Worm (Caenorhabditis elegans): ENCODE results near the gene attf-3.

DNA sequence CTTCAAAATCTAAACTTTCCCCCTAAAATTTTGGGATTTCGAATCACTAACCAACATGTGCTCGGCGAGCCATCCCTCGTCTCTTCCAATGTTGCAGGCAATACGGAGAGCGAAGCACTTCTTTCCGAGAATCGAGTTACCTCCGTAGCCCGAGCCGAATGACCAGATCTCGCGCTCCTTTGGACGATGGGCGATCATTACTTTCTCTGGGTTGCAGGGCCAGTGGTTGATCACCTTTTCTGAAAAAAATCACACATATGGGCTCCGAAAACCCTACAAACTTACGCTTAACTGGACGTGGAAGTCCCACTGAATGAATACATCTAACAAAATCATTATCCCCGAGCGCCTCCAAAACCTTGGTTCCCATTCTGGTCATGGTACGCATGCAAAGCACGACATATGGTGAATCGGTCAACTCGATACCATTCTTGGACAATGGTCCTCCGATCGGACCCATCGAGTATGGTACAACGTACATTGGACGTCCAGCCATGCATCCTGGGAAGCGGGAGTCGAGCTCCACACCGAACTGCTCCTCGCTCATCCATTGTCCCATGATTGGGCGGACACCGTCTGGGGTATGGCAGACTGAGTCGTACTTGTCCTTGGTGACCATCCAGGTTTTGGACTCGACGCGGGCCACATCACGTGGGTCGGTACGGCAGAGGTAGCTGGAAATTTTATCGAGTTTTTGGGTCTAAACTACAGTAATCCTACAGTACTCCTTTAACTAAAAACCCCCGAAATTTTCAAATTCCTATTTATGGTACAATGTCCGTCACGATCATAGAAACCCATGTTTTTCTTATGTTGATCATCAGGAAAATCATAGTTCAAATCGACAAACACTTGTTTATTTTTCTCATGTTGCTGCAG lies 21.2 kb downstream of the attf-3 start:
- no peak for TF ChIP-seq mep-1 (tag; optimal IDR thresholded peaks at IDR 0.05)
- TF ChIP-seq lsy-2 (tag; optimal IDR thresholded peaks at IDR 0.05) = peak in 1 of 2 experiments; percentile 14
- no peak for TF ChIP-seq snpc-4 (tag; optimal IDR thresholded peaks at IDR 0.05)
- no peak for TF ChIP-seq skn-1 (tag; optimal IDR thresholded peaks at IDR 0.05)
- no peak for TF ChIP-seq lin-13 (GFP tag; optimal IDR thresholded peaks at IDR 0.05)
- no peak for TF ChIP-seq R02D3.7 (tag; optimal IDR thresholded peaks at IDR 0.05)
- peak; percentile 60 for TF ChIP-seq ama-1 (optimal IDR thresholded peaks at IDR 0.05)
- no peak for TF ChIP-seq F44E2.7 (GFP tag; IDR thresholded peaks at IDR 0.05)
- TF ChIP-seq php-3 (GFP tag; IDR thresholded peaks at IDR 0.05) = no peak
- no peak for TF ChIP-seq F10B5.3 (tag; optimal IDR thresholded peaks at IDR 0.05)
- TF ChIP-seq ztf-11 (tag; optimal IDR thresholded peaks at IDR 0.05) = no peak
- TF ChIP-seq daf-19 (GFP tag; conservative IDR thresholded peaks at IDR 0.05) = no peak

Measured in whole organism, L4 larva.